Fruit fly (Drosophila melanogaster) whole organism, embryonic: ENCODE results near the gene CAHbeta.

Experiments
- Atf-2 ChIP-seq: fragments of 200-800 bp; sonication (Bioruptor generic); optimal IDR thresholded peaks from 2 replicates; lab custom pipeline; 2016; ENCODE audit warnings: missing biosample characterization, missing genetic modification characterization
- Atf3 ChIP-seq: fragments of 200-800 bp; sonication (Bioruptor generic); optimal IDR thresholded peaks from 3 replicates; lab custom pipeline; 2016; ENCODE audit warnings: missing biosample characterization, missing genetic modification characterization
- BEAF-32 ChIP-seq: fragments of 200-800 bp; sonication (Bioruptor generic); optimal IDR thresholded peaks from 3 replicates; lab custom pipeline; 2017; ENCODE audit warnings: missing biosample characterization, missing genetic modification characterization, mild to moderate bottlenecking, moderate library complexity, missing genetic modification reagents
- Bgb ChIP-seq: fragments of 200-800 bp; sonication (Bioruptor generic); IDR thresholded peaks from 2 replicates; pipeline ENCODE4 v1.3.6; 2022; ENCODE audit warnings: missing biosample characterization, missing genetic modification characterization; ENCODE audit not compliant: partially characterized antibody
- BtbVII ChIP-seq: fragments of 200-800 bp; sonication (Bioruptor generic); optimal IDR thresholded peaks from 3 replicates; lab custom pipeline; 2017; ENCODE audit warnings: missing biosample characterization, mild to moderate bottlenecking, missing genetic modification characterization
- CG10565 ChIP-seq: fragments of 200-800 bp; sonication (Bioruptor generic); optimal IDR thresholded peaks from 3 replicates; lab custom pipeline; 2016; ENCODE audit warnings: missing biosample characterization, mild to moderate bottlenecking, missing genetic modification characterization
- CG11247 ChIP-seq: fragments of 200-800 bp; sonication (Bioruptor generic); IDR thresholded peaks from 2 replicates; pipeline ENCODE4 v1.3.6; 2022; ENCODE audit warnings: missing biosample characterization, missing genetic modification characterization
- CG12744 ChIP-seq: fragments of 200-800 bp; sonication (Bioruptor generic); optimal IDR thresholded peaks from 2 replicates; lab custom pipeline; 2016; ENCODE audit warnings: missing biosample characterization, missing genetic modification characterization
- CG12769 ChIP-seq: fragments of 200-800 bp; sonication (Bioruptor generic); optimal IDR thresholded peaks from 2 replicates; lab custom pipeline; 2019; ENCODE audit warnings: missing biosample characterization, mild to moderate bottlenecking, missing genetic modification characterization, moderate library complexity
- CG13123 ChIP-seq: fragments of 200-800 bp; sonication (Bioruptor generic); optimal IDR thresholded peaks from 2 replicates; lab custom pipeline; 2016; ENCODE audit warnings: missing biosample characterization, missing genetic modification characterization
- CG15514 ChIP-seq: fragments of 200-800 bp; sonication (Bioruptor generic); optimal IDR thresholded peaks from 3 replicates; lab custom pipeline; 2017; ENCODE audit warnings: missing biosample characterization, missing genetic modification characterization, mild to moderate bottlenecking, moderate library complexity, missing genetic modification reagents
- CG17186 ChIP-seq: fragments of 200-800 bp; sonication (Bioruptor generic); optimal IDR thresholded peaks from 3 replicates; lab custom pipeline; 2017; ENCODE audit warnings: missing biosample characterization, missing genetic modification reagents, missing genetic modification characterization
- CG2116 ChIP-seq: fragments of 200-800 bp; sonication (Bioruptor generic); optimal IDR thresholded peaks from 3 replicates; lab custom pipeline; 2018; ENCODE audit warnings: missing biosample characterization, mild to moderate bottlenecking, missing genetic modification characterization
- CG3726 ChIP-seq: fragments of 200-800 bp; sonication (Bioruptor generic); IDR thresholded peaks from 3 replicates; pipeline ENCODE4, ENCODE4 v1.3.6; 2022; ENCODE audit warnings: missing biosample characterization, missing genetic modification characterization
- CG4617 ChIP-seq: fragments of 200-800 bp; sonication (Bioruptor generic); optimal IDR thresholded peaks from 3 replicates; lab custom pipeline; 2016; ENCODE audit warnings: missing biosample characterization, missing genetic modification characterization, borderline replicate concordance
- CG4854 ChIP-seq: fragments of 200-800 bp; sonication (Bioruptor generic); optimal IDR thresholded peaks from 2 replicates; lab custom pipeline; 2016; ENCODE audit warnings: missing biosample characterization, missing genetic modification characterization, inconsistent platforms
- CG6765 ChIP-seq: fragments of 200-800 bp; sonication (Bioruptor generic); optimal IDR thresholded peaks from 3 replicates; lab custom pipeline; 2017; ENCODE audit warnings: missing biosample characterization, mild to moderate bottlenecking, missing genetic modification characterization
- CG7745 ChIP-seq: fragments of 200-800 bp; sonication (Bioruptor generic); optimal IDR thresholded peaks from 2 replicates; lab custom pipeline; 2018; ENCODE audit warnings: missing biosample characterization, mild to moderate bottlenecking, missing genetic modification characterization, moderate library complexity
- CG9215 ChIP-seq: fragments of 200-800 bp; sonication (Bioruptor generic); IDR thresholded peaks from 2 replicates; pipeline ENCODE4 v1.3.6; 2022; ENCODE audit warnings: missing biosample characterization, missing genetic modification characterization
- CG9797 ChIP-seq: fragments of 200-800 bp; sonication (Bioruptor generic); optimal IDR thresholded peaks from 3 replicates; lab custom pipeline; 2018; ENCODE audit warnings: missing biosample characterization, mild to moderate bottlenecking, missing genetic modification characterization
- Dp ChIP-seq: fragments of 200-800 bp; sonication (Bioruptor generic); optimal IDR thresholded peaks from 2 replicates; lab custom pipeline; 2018; ENCODE audit warnings: missing biosample characterization, mild to moderate bottlenecking, missing genetic modification characterization, moderate library complexity
- Ets65A ChIP-seq: fragments of 200-800 bp; sonication (Bioruptor generic); peaks from one replicate; lab custom pipeline; 2016; ENCODE audit warnings: missing biosample characterization, missing genetic modification characterization
- Fer2 ChIP-seq: fragments of 200-800 bp; sonication (Bioruptor generic); optimal IDR thresholded peaks from 2 replicates; lab custom pipeline; 2018; ENCODE audit warnings: missing biosample characterization, mild to moderate bottlenecking, missing genetic modification characterization, moderate library complexity
- H2.0 ChIP-seq: fragments of 200-800 bp; sonication (Bioruptor generic); IDR thresholded peaks from 2 replicates; pipeline ENCODE4 v1.3.6; 2022; ENCODE audit warnings: missing biosample characterization, missing genetic modification characterization
- Hmx ChIP-seq: fragments of 200-800 bp; sonication (Bioruptor generic); optimal IDR thresholded peaks from 2 replicates; lab custom pipeline; 2016; ENCODE audit warnings: missing biosample characterization, missing genetic modification characterization
- Hr78 ChIP-seq, 2 experiments: fragments of 200-800 bp in 1 of 2; fragments of >200 bp in 1 of 2; sonication (Bioruptor generic) in 1 of 2; optimal IDR thresholded peaks; 2 replicates each; lab custom pipeline; 2017 to 2019; ENCODE audit warnings: missing biosample characterization in 2 of 2, missing genetic modification characterization in 2 of 2, mild to moderate bottlenecking in 1 of 2, moderate library complexity in 1 of 2
- Lpt ChIP-seq: fragments of >200 bp; optimal IDR thresholded peaks from 2 replicates; lab custom pipeline; 2018; ENCODE audit warnings: missing biosample characterization, missing genetic modification characterization
- Med ChIP-seq: fragments of 200-800 bp; sonication (Bioruptor generic); peaks from one replicate; lab custom pipeline; 2016; ENCODE audit warnings: missing biosample characterization, missing genetic modification characterization, mild to moderate bottlenecking, inconsistent platforms, moderate library complexity
- Opbp ChIP-seq: fragments of 200-800 bp; sonication (Bioruptor generic); IDR thresholded peaks from 3 replicates; pipeline ENCODE4 v1.3.6; 2022; ENCODE audit warnings: missing biosample characterization, missing genetic modification characterization; ENCODE audit not compliant: partially characterized antibody
- YL-1 ChIP-seq: fragments of 200-800 bp; sonication (Bioruptor generic); optimal IDR thresholded peaks from 3 replicates; lab custom pipeline; 2017; ENCODE audit warnings: missing biosample characterization, mild to moderate bottlenecking, missing genetic modification characterization
- bbx ChIP-seq: fragments of 200-800 bp; sonication (Bioruptor generic); IDR thresholded peaks from 2 replicates; pipeline ENCODE4 v1.3.6; 2022; ENCODE audit warnings: missing biosample characterization, missing genetic modification characterization; ENCODE audit not compliant: partially characterized antibody
- crp ChIP-seq, 2 experiments: fragments of 200-800 bp; sonication (Bioruptor generic); optimal IDR thresholded peaks; 2 replicates in 1 of 2; 3 replicates in 1 of 2; lab custom pipeline; 2017; ENCODE audit warnings: missing biosample characterization in 2 of 2, missing genetic modification characterization in 2 of 2, mild to moderate bottlenecking in 1 of 2, moderate library complexity in 1 of 2
- dati ChIP-seq: fragments of 200-800 bp; sonication (Bioruptor generic); IDR thresholded peaks from 2 replicates; pipeline ENCODE4 v1.3.6; 2022; ENCODE audit warnings: missing biosample characterization, missing genetic modification characterization
- ftz-f1 ChIP-seq: fragments of 200-800 bp; sonication (Bioruptor generic); optimal IDR thresholded peaks from 2 replicates; lab custom pipeline; 2016; ENCODE audit warnings: missing biosample characterization, missing genetic modification characterization
- gfzf ChIP-seq: fragments of 200-800 bp; sonication (Bioruptor generic); optimal IDR thresholded peaks from 2 replicates; lab custom pipeline; 2016; ENCODE audit warnings: missing biosample characterization, mild to moderate bottlenecking, missing genetic modification characterization, moderate library complexity
- grau ChIP-seq: fragments of 200-800 bp; optimal IDR thresholded peaks from 3 replicates; lab custom pipeline; 2019; ENCODE audit warnings: missing biosample characterization, mild to moderate bottlenecking, missing genetic modification characterization, moderate library complexity
- ken ChIP-seq: fragments of 200-800 bp; sonication (Bioruptor generic); IDR thresholded peaks from 3 replicates; pipeline ENCODE4 v1.3.6; 2022; ENCODE audit warnings: missing biosample characterization, missing genetic modification characterization
- kni ChIP-seq: fragments of 200-800 bp; sonication (Bioruptor generic); optimal IDR thresholded peaks from 3 replicates; lab custom pipeline; 2017; ENCODE audit warnings: mild to moderate bottlenecking, missing biosample characterization, missing genetic modification reagents, missing genetic modification characterization
- lilli ChIP-seq: fragments of 200-800 bp; sonication (Bioruptor generic); optimal IDR thresholded peaks from 3 replicates; lab custom pipeline; 2016; ENCODE audit warnings: missing biosample characterization, missing genetic modification characterization
- nmo ChIP-seq: fragments of 200-800 bp; sonication (Bioruptor generic); optimal IDR thresholded peaks from 2 replicates; lab custom pipeline; 2018; ENCODE audit warnings: missing biosample characterization, mild to moderate bottlenecking, missing genetic modification characterization, moderate library complexity
- pfk ChIP-seq: fragments of 200-800 bp; sonication (Bioruptor generic); optimal IDR thresholded peaks from 2 replicates; lab custom pipeline; 2018; ENCODE audit warnings: missing biosample characterization, mild to moderate bottlenecking, missing genetic modification characterization, moderate library complexity
- pnt ChIP-seq: fragments of 200-800 bp; sonication (Bioruptor generic); optimal IDR thresholded peaks from 3 replicates; lab custom pipeline; 2016; ENCODE audit warnings: missing biosample characterization, missing genetic modification characterization
- run ChIP-seq: fragments of 200-800 bp; sonication (Bioruptor generic); optimal IDR thresholded peaks from 3 replicates; lab custom pipeline; 2018; ENCODE audit warnings: missing biosample characterization, mild to moderate bottlenecking, missing genetic modification characterization
- sens ChIP-seq: fragments of 200-800 bp; sonication (Bioruptor generic); peaks from one replicate; lab custom pipeline; 2016; ENCODE audit warnings: missing biosample characterization, missing genetic modification characterization
- seq ChIP-seq: fragments of 200-800 bp; sonication (Bioruptor generic); IDR thresholded peaks from 2 replicates; pipeline ENCODE4 v1.3.6; 2022; ENCODE audit warnings: missing biosample characterization, missing genetic modification characterization
- so ChIP-seq: fragments of 200-800 bp; sonication (Bioruptor generic); IDR thresholded peaks from 3 replicates; pipeline ENCODE4 v1.3.6; 2022; ENCODE audit warnings: missing biosample characterization, missing genetic modification characterization
- stwl ChIP-seq: fragments of 200-800 bp; sonication (Bioruptor generic); optimal IDR thresholded peaks from 3 replicates; lab custom pipeline; 2018; ENCODE audit warnings: missing biosample characterization, mild to moderate bottlenecking, missing genetic modification characterization, moderate library complexity
- trem ChIP-seq: fragments of 200-800 bp; optimal IDR thresholded peaks from 3 replicates; lab custom pipeline; 2019; ENCODE audit warnings: missing biosample characterization, mild to moderate bottlenecking, missing genetic modification characterization, moderate library complexity

The CAHbeta gene

dm6 chr3R:9013765-9014380 lies 33.2 kb downstream of the CAHbeta start (continued):
- TF ChIP-seq kni (peak; percentile 57), CG9215 (GFP tag; lab: Robert Waterston, UW) (peak; percentile 47; the same call in 1 of the 2 replicates), lilli (GFP tag; lab: Kevin White, UChicago) (peak; percentile 82), ftz-f1 (GFP tag; lab: Kevin White, UChicago) (peak; percentile 71), CG11247 (GFP tag; lab: Robert Waterston, UW) (0 out of 2 replicates have a peak, but pooled peaks have one; percentile 35), CG13123 (GFP tag; lab: Kevin White, UChicago) (peak; percentile 49), so (GFP tag; lab: Robert Waterston, UW) (peak; percentile 40; the same call in 1 of the 3 replicates), CG3726 (no peak), pnt (GFP tag; lab: Kevin White, UChicago) (peak; percentile 45), pfk (GFP tag; lab: Kevin White, UChicago) (no peak), trem (tag; lab: Kevin White, UChicago) (peak; percentile 39), BtbVII (GFP tag; lab: Kevin White, UChicago) (peak; percentile 8), Ets65A (GFP tag; lab: Kevin White, UChicago) (peak; percentile 78), CG4854 (GFP tag; lab: Kevin White, UChicago) (peak; percentile 17), CG15514 (GFP tag; lab: Kevin White, UChicago) (peak; percentile 63), grau (tag; lab: Kevin White, UChicago) (peak; percentile 54), CG12769 (tag; lab: Kevin White, UChicago) (no peak), ken (0 out of 3 replicates have a peak, but pooled peaks have one; percentile 57), Med (GFP tag; lab: Kevin White, UChicago) (peak; percentile 91), CG12744 (GFP tag; lab: Kevin White, UChicago) (peak; percentile 27), H2.0 (no peak), Bgb (GFP tag; lab: Robert Waterston, UW) (no peak), Atf3 (GFP tag; lab: Kevin White, UChicago) (peak; percentile 27), CG7745 (tag; lab: Kevin White, UChicago) (no peak), bbx (GFP tag; lab: Robert Waterston, UW) (no peak), Lpt (GFP tag; lab: Kevin White, UChicago) (no peak), Hmx (GFP tag; lab: Kevin White, UChicago) (no peak), seq (GFP tag; lab: Robert Waterston, UW) (no peak), Atf-2 (GFP tag; lab: Kevin White, UChicago) (peak; percentile 22)

dm6 chr3R:9014859-9015466 lies 34.3 kb downstream of the CAHbeta start, which contains the start of the genes Kcmf1, Sf3b5 and CG11986:
Kcmf1 (minus strand) TSS chr3R:9014909.
Sf3b5 (minus strand) TSS chr3R:9015341.
CG11986 (plus strand) TSS chr3R:9015446.
- TF ChIP-seq gfzf (GFP tag; lab: Kevin White, UChicago) (peak; percentile 72), CG11247 (GFP tag; lab: Robert Waterston, UW) (no peak), Fer2 (no peak), crp (GFP tag; optimal IDR thresholded peaks at IDR 0.05; lab: Kevin White, UChicago) (no peak), CG9797 (GFP tag; lab: Kevin White, UChicago) (peak; percentile 74), run (no peak), Dp (peak; percentile 10), Hr78 (GFP tag; optimal IDR thresholded peaks at IDR 0.05; lab: Kevin White, UChicago) (peak in 1 of 2 experiments; percentile 12), Opbp (GFP tag; lab: Robert Waterston, UW) (0 out of 3 replicates have a peak, but pooled peaks have one; percentile 32), nmo (peak; percentile 17), CG17186 (peak; percentile 4), BEAF-32 (GFP tag; lab: Kevin White, UChicago) (peak; percentile 32), CG4617 (GFP tag; lab: Kevin White, UChicago) (peak; percentile 74), dati (GFP tag; lab: Robert Waterston, UW) (no peak), Ets65A (GFP tag; lab: Kevin White, UChicago) (peak; percentile 1), CG2116 (GFP tag; lab: Kevin White, UChicago) (peak; percentile 18), CG6765 (GFP tag; lab: Kevin White, UChicago) (no peak), stwl (tag; lab: Kevin White, UChicago) (peak; percentile 5), CG10565 (no peak), YL-1 (GFP tag; lab: Kevin White, UChicago) (peak; percentile 22), sens (GFP tag; lab: Kevin White, UChicago) (peak; percentile 57)
